Worm (Caenorhabditis elegans) whole organism, L3 larva: ENCODE results near the gene cest-28.

Experiments used
- R02D3.7 ChIP-seq: fragments of 150-350 bp; optimal IDR thresholded peaks from 2 replicates; lab custom pipeline; 2014; ENCODE audit warnings: missing biosample characterization, missing genetic modification characterization
- aly-2 ChIP-seq: fragments of 150-350 bp; optimal IDR thresholded peaks from 2 replicates; lab custom pipeline; 2014; ENCODE audit warnings: missing biosample characterization, missing genetic modification characterization
- ama-1 ChIP-seq: fragments of 150-350 bp; optimal IDR thresholded peaks from 2 replicates; lab custom pipeline; 2018
- ceh-16 ChIP-seq: sonication (generic microtip); optimal IDR thresholded peaks from 2 replicates; lab custom pipeline; 2017; ENCODE audit warnings: missing biosample characterization, missing genetic modification characterization
- ceh-28 ChIP-seq: fragments of 150-350 bp; optimal IDR thresholded peaks from 2 replicates; lab custom pipeline; 2014; ENCODE audit warnings: missing biosample characterization, missing genetic modification reagents, missing genetic modification characterization
- elt-1 ChIP-seq: fragments of 150-350 bp; optimal IDR thresholded peaks from 2 replicates; lab custom pipeline; 2014; ENCODE audit warnings: missing biosample characterization, missing genetic modification characterization
- elt-2 ChIP-seq: sonication (generic microtip); optimal IDR thresholded peaks from 2 replicates; lab custom pipeline; 2016; ENCODE audit warnings: missing genetic modification reagents, mild to moderate bottlenecking, missing genetic modification characterization, missing compliant biosample characterization
- elt-3 ChIP-seq, 3 experiments: fragments of 150-350 bp in 1 of 3; sonication (generic microtip) in 2 of 3; optimal IDR thresholded peaks; 2 replicates in 2 of 3; 4 replicates in 1 of 3; lab custom pipeline; 2014 to 2017; ENCODE audit warnings: missing biosample characterization in 3 of 3, missing genetic modification characterization in 3 of 3
- eor-1 ChIP-seq, 2 experiments: fragments of 150-350 bp; optimal IDR thresholded peaks; 2 replicates each; lab custom pipeline; 2014 to 2018; ENCODE audit warnings: missing biosample characterization in 2 of 2, missing genetic modification characterization in 2 of 2
- fkh-10 ChIP-seq: sonication (generic microtip); optimal IDR thresholded peaks from 2 replicates; lab custom pipeline; 2017; ENCODE audit warnings: missing biosample characterization, missing genetic modification reagents, missing genetic modification characterization
- hmg-11 ChIP-seq: sonication (generic microtip); optimal IDR thresholded peaks from 2 replicates; lab custom pipeline; 2016; ENCODE audit warnings: missing genetic modification characterization, missing compliant biosample characterization
- lin-15B ChIP-seq: fragments of 150-350 bp; optimal IDR thresholded peaks from 2 replicates; lab custom pipeline; 2014; ENCODE audit warnings: missing biosample characterization, missing genetic modification characterization
- lin-39 ChIP-seq: fragments of 150-350 bp; optimal IDR thresholded peaks from 2 replicates; lab custom pipeline; 2018; ENCODE audit warnings: missing biosample characterization, missing genetic modification reagents, missing genetic modification characterization
- mml-1 ChIP-seq: fragments of 150-350 bp; sonication (generic microtip); optimal IDR thresholded peaks from 3 replicates; lab custom pipeline; 2014; ENCODE audit warnings: missing biosample characterization, missing genetic modification characterization
- nfya-1 ChIP-seq: sonication (generic microtip); optimal IDR thresholded peaks from 2 replicates; lab custom pipeline; 2017; ENCODE audit warnings: missing genetic modification characterization, mild to moderate bottlenecking, missing compliant biosample characterization, antibody characterized with exemption, moderate library complexity; ENCODE audit not compliant: insufficient read depth
- nhr-11 ChIP-seq: fragments of 150-350 bp; optimal IDR thresholded peaks from 2 replicates; lab custom pipeline; 2014; ENCODE audit warnings: missing biosample characterization, missing genetic modification characterization
- nhr-12 ChIP-seq: fragments of 150-350 bp; optimal IDR thresholded peaks from 2 replicates; lab custom pipeline; 2014; ENCODE audit warnings: missing biosample characterization, missing genetic modification characterization
- nhr-23 ChIP-seq: fragments of 150-350 bp; optimal IDR thresholded peaks from 2 replicates; lab custom pipeline; 2014; ENCODE audit warnings: missing biosample characterization, missing genetic modification reagents, missing genetic modification characterization
- nhr-237 ChIP-seq: fragments of 150-350 bp; optimal IDR thresholded peaks from 2 replicates; lab custom pipeline; 2014; ENCODE audit warnings: missing biosample characterization, missing genetic modification characterization
- nhr-25 ChIP-seq: sonication (generic microtip); optimal IDR thresholded peaks from 2 replicates; lab custom pipeline; 2017; ENCODE audit warnings: missing biosample characterization, missing genetic modification characterization
- nhr-43 ChIP-seq: sonication (generic microtip); optimal IDR thresholded peaks from 2 replicates; lab custom pipeline; 2016; ENCODE audit warnings: mild to moderate bottlenecking, missing genetic modification characterization, missing compliant biosample characterization; ENCODE audit not compliant: poor library complexity, severe bottlenecking
- nhr-67 ChIP-seq: fragments of 150-350 bp; optimal IDR thresholded peaks from 2 replicates; lab custom pipeline; 2014; ENCODE audit warnings: missing biosample characterization, missing genetic modification characterization
- nhr-77 ChIP-seq: fragments of 150-350 bp; optimal IDR thresholded peaks from 2 replicates; lab custom pipeline; 2014; ENCODE audit warnings: missing biosample characterization, missing genetic modification characterization
- pha-4 ChIP-seq: fragments of 150-350 bp; optimal IDR thresholded peaks from 2 replicates; lab custom pipeline; 2014; ENCODE audit warnings: missing biosample characterization, missing genetic modification reagents, missing genetic modification characterization
- pqm-1 ChIP-seq: fragments of 150-350 bp; optimal IDR thresholded peaks from 2 replicates; lab custom pipeline; 2017; ENCODE audit warnings: missing biosample characterization, missing genetic modification characterization, inconsistent platforms
- skn-1 ChIP-seq: fragments of 150-350 bp; optimal IDR thresholded peaks from 2 replicates; lab custom pipeline; 2014; ENCODE audit warnings: missing biosample characterization, missing genetic modification characterization
- ztf-11 ChIP-seq: fragments of 150-350 bp; optimal IDR thresholded peaks from 2 replicates; lab custom pipeline; 2014; ENCODE audit warnings: missing biosample characterization, missing genetic modification characterization
- ztf-4 ChIP-seq: fragments of 150-350 bp; optimal IDR thresholded peaks from 2 replicates; lab custom pipeline; 2014; ENCODE audit warnings: missing biosample characterization, missing genetic modification characterization

The cest-28 gene

ce11 chrV:6706771-6707170, 37.2 kb downstream of the cest-28 start, which contains the start of gene W02F12.4:
W02F12.4 (minus strand) TSS chrV:6706934.
- no peak for TF ChIP-seq ztf-11
- TF ChIP-seq pqm-1 (tag; lab: Kevin White, UChicago): peak; percentile 65
- TF ChIP-seq ama-1 (lab: Kevin White, UChicago): no peak
- peak; percentile 46 for TF ChIP-seq ceh-28 (tag; lab: Kevin White, UChicago)
- peak; percentile 88 for TF ChIP-seq elt-2 (tag; lab: Kevin White, UChicago)
- TF ChIP-seq nhr-25 (tag; lab: Kevin White, UChicago): peak; percentile 61
- peak in 2 of 3 experiments; percentile 4 to 71 for TF ChIP-seq elt-3 (tag; optimal IDR thresholded peaks at IDR 0.05; lab: Kevin White, UChicago)

- TF ChIP-seq nfya-1 (tag; lab: Kevin White, UChicago) (peak; percentile 40), nhr-77 (no peak), lin-39 (tag; lab: Kevin White, UChicago) (peak; percentile 74), aly-2 (tag; lab: Kevin White, UChicago) (no peak), lin-15B (peak; percentile 46), nhr-43 (tag; lab: Kevin White, UChicago) (peak; percentile 52), R02D3.7 (tag; lab: Kevin White, UChicago) (no peak), hmg-11 (peak; percentile 86), ztf-4 (no peak), nhr-23 (tag; lab: Kevin White, UChicago) (peak; percentile 37), skn-1 (tag; lab: Kevin White, UChicago) (peak; percentile 1), elt-1 (no peak), elt-2 (tag; lab: Kevin White, UChicago) (peak; percentile 26)
These were observed 39.5 kb downstream of the cest-28 start, which contains the start of gene dlst-1 for ce11 chrV:6709050-6709683. dlst-1 (minus strand) TSS chrV:6709101.

ce11 chrV:6710462-6710861, 40.8 kb downstream of the cest-28 start, which contains the start of gene sna-1:
sna-1 (minus strand) TSS chrV:6710679.
- peak; percentile 30 for TF ChIP-seq nfya-1 (tag; lab: Kevin White, UChicago)
- peak; percentile 3 for TF ChIP-seq pha-4 (tag; lab: Kevin White, UChicago)
- TF ChIP-seq fkh-10 (GFP tag; lab: Kevin White, UChicago): no peak
- peak; percentile 16 for TF ChIP-seq hmg-11
- no peak for TF ChIP-seq nhr-25 (tag; lab: Kevin White, UChicago)
- no peak for TF ChIP-seq eor-1 (tag; optimal IDR thresholded peaks at IDR 0.05; lab: Kevin White, UChicago)
- peak; percentile 42 for TF ChIP-seq lin-15B
- TF ChIP-seq, all 47 proteins: peak for 4

- TF ChIP-seq ceh-16: no peak
- TF ChIP-seq nhr-12: no peak
- TF ChIP-seq pqm-1 (tag; lab: Kevin White, UChicago): no peak
- no peak for TF ChIP-seq eor-1 (tag; optimal IDR thresholded peaks at IDR 0.05; lab: Kevin White, UChicago)
- no peak for TF ChIP-seq nhr-237 (tag; lab: Kevin White, UChicago)
- no peak for TF ChIP-seq mml-1 (tag; lab: Kevin White, UChicago)
- no peak for TF ChIP-seq nhr-11 (tag; lab: Kevin White, UChicago)
- no peak for TF ChIP-seq nhr-67 (tag; lab: Kevin White, UChicago)
These were observed 48.6 kb downstream of the cest-28 start, which contains the start of gene srg-30 for ce11 chrV:6718232-6718631. srg-30 (minus strand) TSS chrV:6718332.
